Fruit fly (Drosophila melanogaster) S2 (cell line): ENCODE results near the gene CG9921.

Experiments used
- CG8478 ChIP-seq: fragments of >200 bp; optimal IDR thresholded peaks from 2 replicates; lab custom pipeline; 2018
- CTCF ChIP-seq, 2 experiments: fragments of >200 bp; optimal IDR thresholded peaks; 2 replicates each; lab custom pipeline; 2018

- TF ChIP-seq CG8478, result no peak
- no peak for TF ChIP-seq CTCF (optimal IDR thresholded peaks at IDR 0.05; lab: Kevin White, UChicago)
Observed at dm6 chrX:16292646-16293045, 40.8 kb downstream of the CG9921 start.
